Fruit fly (Drosophila melanogaster) whole organism, embryonic: ENCODE data around the gene RASSF8.
A peak's percentile ranks its signal among the peaks of the same experiment; 100 is the strongest.

Source experiments
- B-H1 ChIP-seq: fragments of 200-800 bp; sonication (Bioruptor generic); IDR thresholded peaks from 3 replicates; pipeline ENCODE4 v1.3.6; 2022; ENCODE audit warnings: missing biosample characterization, missing genetic modification characterization
- BtbVII ChIP-seq: fragments of 200-800 bp; sonication (Bioruptor generic); optimal IDR thresholded peaks from 3 replicates; lab custom pipeline; 2017; ENCODE audit warnings: missing biosample characterization, mild to moderate bottlenecking, missing genetic modification characterization
- Bteb2 ChIP-seq: fragments of 200-800 bp; sonication (Bioruptor generic); optimal IDR thresholded peaks from 2 replicates; lab custom pipeline; 2016; ENCODE audit warnings: missing biosample characterization, missing genetic modification characterization
- CG12071 ChIP-seq: fragments of 200-800 bp; sonication (Bioruptor generic); optimal IDR thresholded peaks from 3 replicates; lab custom pipeline; 2018; ENCODE audit warnings: missing biosample characterization, mild to moderate bottlenecking, missing genetic modification characterization
- CG12155 ChIP-seq: fragments of 200-800 bp; sonication (Bioruptor generic); optimal IDR thresholded peaks from 3 replicates; lab custom pipeline; 2016; ENCODE audit warnings: missing biosample characterization, missing genetic modification characterization
- CG12659 ChIP-seq: fragments of 200-800 bp; sonication (Bioruptor generic); optimal IDR thresholded peaks from 3 replicates; lab custom pipeline; 2017; ENCODE audit warnings: mild to moderate bottlenecking, missing biosample characterization, missing genetic modification reagents, missing genetic modification characterization
- CG13624 ChIP-seq: fragments of 200-800 bp; sonication (Bioruptor generic); optimal IDR thresholded peaks from 2 replicates; lab custom pipeline; 2016; ENCODE audit warnings: missing biosample characterization, missing genetic modification characterization
- CG14441 ChIP-seq: fragments of 200-800 bp; sonication (Bioruptor generic); IDR thresholded peaks from 2 replicates; pipeline ENCODE4 v1.3.6; 2022; ENCODE audit warnings: missing biosample characterization, missing genetic modification characterization
- CG15269 ChIP-seq: fragments of 200-800 bp; sonication (Bioruptor generic); optimal IDR thresholded peaks from 2 replicates; lab custom pipeline; 2018; ENCODE audit warnings: missing biosample characterization, mild to moderate bottlenecking, missing genetic modification characterization, moderate library complexity
- CG16815 ChIP-seq: fragments of 200-800 bp; sonication (Bioruptor generic); optimal IDR thresholded peaks from 3 replicates; lab custom pipeline; 2017; ENCODE audit warnings: missing biosample characterization, mild to moderate bottlenecking, missing genetic modification characterization
- CG17568 ChIP-seq: fragments of 200-800 bp; sonication (Bioruptor generic); optimal IDR thresholded peaks from 2 replicates; lab custom pipeline; 2018; ENCODE audit warnings: missing biosample characterization, mild to moderate bottlenecking, missing genetic modification characterization, moderate library complexity
- CG17912 ChIP-seq: fragments of 200-800 bp; sonication (Bioruptor generic); optimal IDR thresholded peaks from 2 replicates; lab custom pipeline; 2018; ENCODE audit warnings: missing biosample characterization, mild to moderate bottlenecking, missing genetic modification characterization
- CG18262 ChIP-seq: fragments of 200-800 bp; optimal IDR thresholded peaks from 3 replicates; lab custom pipeline; 2019; ENCODE audit warnings: missing biosample characterization, mild to moderate bottlenecking, missing genetic modification characterization, moderate library complexity
- CG2116 ChIP-seq: fragments of 200-800 bp; sonication (Bioruptor generic); optimal IDR thresholded peaks from 3 replicates; lab custom pipeline; 2018; ENCODE audit warnings: missing biosample characterization, mild to moderate bottlenecking, missing genetic modification characterization
- CG31224 ChIP-seq: fragments of 200-800 bp; sonication (Bioruptor generic); IDR thresholded peaks from 2 replicates; pipeline ENCODE4 v1.3.6; 2022; ENCODE audit warnings: missing biosample characterization, missing genetic modification characterization
- CG32767 ChIP-seq: fragments of 200-800 bp; sonication (Bioruptor generic); IDR thresholded peaks from 2 replicates; pipeline ENCODE4 v1.3.6; 2022; ENCODE audit warnings: missing biosample characterization, missing genetic modification characterization
- CG3838 ChIP-seq: fragments of 200-800 bp; sonication (Bioruptor generic); optimal IDR thresholded peaks from 3 replicates; lab custom pipeline; 2016; ENCODE audit warnings: missing biosample characterization, missing genetic modification characterization
- CG8290 ChIP-seq, 3 experiments: fragments of 200-800 bp; sonication (Bioruptor generic); optimal IDR thresholded peaks; 2 replicates each; lab custom pipeline; 2016 to 2019; ENCODE audit warnings: missing biosample characterization in 3 of 3, missing genetic modification characterization in 3 of 3, mild to moderate bottlenecking in 2 of 3, moderate library complexity in 1 of 3
- CG8765 ChIP-seq: fragments of 200-800 bp; sonication (Bioruptor generic); IDR thresholded peaks from 2 replicates; pipeline ENCODE4 v1.3.6; 2022; ENCODE audit warnings: missing biosample characterization, missing genetic modification characterization
- CG9932 ChIP-seq: fragments of 200-800 bp; sonication (Bioruptor generic); IDR thresholded peaks from 2 replicates; pipeline ENCODE4 v1.3.6; 2022; ENCODE audit warnings: missing biosample characterization, missing genetic modification characterization
- CHES-1-like ChIP-seq: fragments of 200-800 bp; sonication (Bioruptor generic); optimal IDR thresholded peaks from 2 replicates; lab custom pipeline; 2016; ENCODE audit warnings: missing biosample characterization, missing genetic modification characterization
- CkIIα-i1 ChIP-seq: fragments of 200-800 bp; sonication (Bioruptor generic); IDR thresholded peaks from 2 replicates; pipeline ENCODE4 v1.3.6; 2022; ENCODE audit warnings: missing biosample characterization, missing genetic modification characterization
- HLH3B ChIP-seq: fragments of 200-800 bp; sonication (Bioruptor generic); IDR thresholded peaks from 2 replicates; pipeline ENCODE4 v1.3.6; 2022; ENCODE audit warnings: missing biosample characterization, missing genetic modification characterization
- MESR4 ChIP-seq: fragments of 200-800 bp; sonication (Bioruptor generic); optimal IDR thresholded peaks from 2 replicates; lab custom pipeline; 2018; ENCODE audit warnings: missing biosample characterization, mild to moderate bottlenecking, missing genetic modification characterization, moderate library complexity
- MTF-1 ChIP-seq: fragments of 200-800 bp; sonication (Bioruptor generic); optimal IDR thresholded peaks from 2 replicates; lab custom pipeline; 2018; ENCODE audit warnings: missing biosample characterization, mild to moderate bottlenecking, missing genetic modification characterization, borderline replicate concordance
- Sin3A ChIP-seq: fragments of >200 bp; optimal IDR thresholded peaks from 2 replicates; lab custom pipeline; 2018
- Spps ChIP-seq: fragments of 200-800 bp; sonication (Bioruptor generic); optimal IDR thresholded peaks from 2 replicates; lab custom pipeline; 2018; ENCODE audit warnings: missing biosample characterization, mild to moderate bottlenecking, missing genetic modification characterization
- Stat92E ChIP-seq, 3 experiments: fragments of >200 bp in 2 of 3; fragments of 200-800 bp in 1 of 3; sonication (Bioruptor generic) in 1 of 3; optimal IDR thresholded peaks; 2 replicates each; lab custom pipeline; 2017 to 2019; ENCODE audit warnings: missing biosample characterization in 3 of 3, missing genetic modification characterization in 3 of 3, mild to moderate bottlenecking in 1 of 3, moderate library complexity in 1 of 3
- Trl ChIP-seq, 3 experiments: fragments of >200 bp in 2 of 3; fragments of 200-800 bp in 1 of 3; sonication (Bioruptor generic) in 1 of 3; optimal IDR thresholded peaks; 2 replicates in 1 of 3; 3 replicates in 2 of 3; lab custom pipeline; 2016 to 2017; ENCODE audit warnings: missing biosample characterization in 1 of 3, missing genetic modification characterization in 1 of 3
- ab ChIP-seq: fragments of 200-800 bp; sonication (Bioruptor generic); optimal IDR thresholded peaks from 2 replicates; lab custom pipeline; 2016; ENCODE audit warnings: missing biosample characterization, missing genetic modification characterization
- chm ChIP-seq: fragments of 200-800 bp; sonication (Bioruptor generic); IDR thresholded peaks from 2 replicates; pipeline ENCODE4 v1.3.6; 2022; ENCODE audit warnings: missing biosample characterization, missing genetic modification characterization
- chn ChIP-seq: fragments of 200-800 bp; sonication (Bioruptor generic); optimal IDR thresholded peaks from 2 replicates; lab custom pipeline; 2016; ENCODE audit warnings: missing biosample characterization, missing genetic modification characterization
- ems ChIP-seq: fragments of 200-800 bp; sonication (Bioruptor generic); optimal IDR thresholded peaks from 3 replicates; lab custom pipeline; 2016; ENCODE audit warnings: missing biosample characterization, missing genetic modification characterization
- exex ChIP-seq: fragments of 200-800 bp; sonication (Bioruptor generic); optimal IDR thresholded peaks from 4 replicates; lab custom pipeline; 2018; ENCODE audit warnings: missing biosample characterization, mild to moderate bottlenecking, missing genetic modification characterization, moderate library complexity
- fd102C ChIP-seq: fragments of 200-800 bp; sonication (Bioruptor generic); optimal IDR thresholded peaks from 2 replicates; lab custom pipeline; 2018; ENCODE audit warnings: missing biosample characterization, mild to moderate bottlenecking, missing genetic modification characterization, moderate library complexity
- gce ChIP-seq: fragments of 200-800 bp; sonication (Bioruptor generic); IDR thresholded peaks from 3 replicates; pipeline ENCODE4 v1.3.6; 2022; ENCODE audit warnings: missing biosample characterization, missing genetic modification characterization
- ind ChIP-seq: fragments of 200-800 bp; sonication (Bioruptor generic); optimal IDR thresholded peaks from 3 replicates; lab custom pipeline; 2016; ENCODE audit warnings: missing biosample characterization, missing genetic modification characterization
- lilli ChIP-seq: fragments of 200-800 bp; sonication (Bioruptor generic); optimal IDR thresholded peaks from 3 replicates; lab custom pipeline; 2016; ENCODE audit warnings: missing biosample characterization, missing genetic modification characterization
- onecut ChIP-seq: fragments of 200-800 bp; sonication (Bioruptor generic); IDR thresholded peaks from 2 replicates; pipeline ENCODE4 v1.3.6; 2022; ENCODE audit warnings: missing biosample characterization, missing genetic modification characterization
- org-1 ChIP-seq: fragments of 200-800 bp; sonication (Bioruptor generic); optimal IDR thresholded peaks from 2 replicates; lab custom pipeline; 2017; ENCODE audit warnings: missing biosample characterization, missing genetic modification characterization
- row ChIP-seq: fragments of 200-800 bp; sonication (Bioruptor generic); IDR thresholded peaks from 3 replicates; pipeline ENCODE4 v1.3.6; 2022; ENCODE audit warnings: missing biosample characterization, missing genetic modification characterization
- scrt ChIP-seq: fragments of 200-800 bp; sonication (Bioruptor generic); optimal IDR thresholded peaks from 2 replicates; lab custom pipeline; 2018; ENCODE audit warnings: missing biosample characterization, mild to moderate bottlenecking, missing genetic modification characterization, moderate library complexity
- seq ChIP-seq: fragments of 200-800 bp; sonication (Bioruptor generic); IDR thresholded peaks from 2 replicates; pipeline ENCODE4 v1.3.6; 2022; ENCODE audit warnings: missing biosample characterization, missing genetic modification characterization
- ssp ChIP-seq: fragments of 200-800 bp; sonication (Bioruptor generic); IDR thresholded peaks from 2 replicates; pipeline ENCODE4 v1.3.6; 2022; ENCODE audit warnings: missing biosample characterization, missing genetic modification characterization
- tin ChIP-seq: fragments of 200-800 bp; sonication (Bioruptor generic); optimal IDR thresholded peaks from 3 replicates; lab custom pipeline; 2016; ENCODE audit warnings: missing biosample characterization, missing genetic modification characterization
- tna ChIP-seq: fragments of 200-800 bp; sonication (Bioruptor generic); IDR thresholded peaks from 2 replicates; pipeline ENCODE4 v1.3.6; 2022; ENCODE audit warnings: missing biosample characterization, missing genetic modification characterization; ENCODE audit not compliant: partially characterized antibody
- twi ChIP-seq: fragments of 200-800 bp; optimal IDR thresholded peaks from 2 replicates; lab custom pipeline; 2019; ENCODE audit warnings: missing biosample characterization, mild to moderate bottlenecking, missing genetic modification characterization, moderate library complexity
- zfh2 ChIP-seq: fragments of 200-800 bp; sonication (Bioruptor generic); optimal IDR thresholded peaks from 2 replicates; lab custom pipeline; 2016; ENCODE audit warnings: missing biosample characterization, missing genetic modification characterization

Gene RASSF8

DNA sequence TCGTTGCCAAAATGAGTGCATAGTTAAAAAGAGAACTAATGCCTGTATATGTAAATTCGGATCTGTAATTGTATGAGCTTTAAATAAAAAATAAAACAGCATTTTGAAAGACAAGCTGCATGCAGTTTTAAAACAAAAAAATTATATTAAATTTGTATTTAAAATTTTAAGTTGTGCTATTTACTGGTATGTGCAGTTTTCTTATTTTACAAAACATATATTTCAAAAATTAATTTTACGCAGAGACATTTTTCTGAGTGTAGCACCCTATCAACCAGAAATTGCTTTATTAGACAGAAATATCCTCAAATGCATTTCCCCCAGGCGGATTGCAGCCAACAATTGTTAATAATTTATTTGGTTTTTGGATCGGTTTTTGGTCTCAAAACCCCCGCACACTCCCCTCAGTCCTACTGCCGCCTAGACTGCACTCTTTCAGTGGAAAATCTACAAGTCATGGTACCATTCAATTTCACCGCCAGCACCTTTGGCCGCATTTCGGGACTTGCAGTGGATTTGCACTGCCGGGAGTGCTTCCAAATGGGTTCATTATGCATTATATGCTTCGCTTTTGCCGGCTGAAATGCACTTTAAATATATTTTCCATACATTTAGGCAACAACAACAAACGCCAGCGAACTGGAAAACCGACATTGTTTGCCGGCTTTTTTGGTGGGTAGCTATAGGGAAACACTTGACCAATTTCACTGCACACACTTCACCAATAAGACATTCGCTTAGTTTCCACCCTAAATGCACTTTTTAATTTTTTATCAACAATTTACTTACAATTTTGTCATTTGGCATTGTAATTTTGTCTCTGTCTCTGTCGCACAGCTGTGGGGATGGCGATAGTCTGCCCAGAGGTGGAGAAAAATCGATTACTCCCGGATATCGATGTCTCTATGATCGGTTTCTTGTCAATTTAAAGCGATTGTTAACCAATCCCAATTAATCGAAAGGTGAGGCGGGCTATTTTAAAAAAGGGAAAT is 37.5 kb upstream of the RASSF8 start, which contains the start of gene Npl4 (continued):
- no peak for TF ChIP-seq lilli (GFP tag; lab: Kevin White, UChicago)
- no peak for TF ChIP-seq CG13624 (GFP tag; lab: Kevin White, UChicago)
- no peak for TF ChIP-seq ab (GFP tag; lab: Kevin White, UChicago)
- no peak for TF ChIP-seq tin (GFP tag; lab: Kevin White, UChicago)
- TF ChIP-seq Bteb2 (GFP tag; lab: Kevin White, UChicago): no peak
- TF ChIP-seq CG2116: peak; percentile 73
- no peak for TF ChIP-seq ssp (GFP tag; lab: Robert Waterston, UW)
- TF ChIP-seq row (GFP tag; lab: Robert Waterston, UW): no peak
- peak; percentile 35; the same call in 1 of the 2 replicates for TF ChIP-seq HLH3B (GFP tag; lab: Robert Waterston, UW)
- 0 out of 2 replicates have a peak, but pooled peaks have one; percentile 18 for TF ChIP-seq onecut (GFP tag; lab: Robert Waterston, UW)
- no peak for TF ChIP-seq CG8765 (GFP tag; lab: Robert Waterston, UW)
- no peak for TF ChIP-seq zfh2 (GFP tag; lab: Kevin White, UChicago)
- TF ChIP-seq twi (tag; lab: Kevin White, UChicago): no peak
- peak; percentile 53 for TF ChIP-seq MESR4 (GFP tag; lab: Kevin White, UChicago)
- no peak for TF ChIP-seq CG8290 (GFP tag; optimal IDR thresholded peaks at IDR 0.05; lab: Kevin White, UChicago)
- TF ChIP-seq CG8290 (tag; optimal IDR thresholded peaks at IDR 0.05; lab: Kevin White, UChicago): no peak
- no peak for TF ChIP-seq chm (GFP tag; lab: Robert Waterston, UW)
- no peak for TF ChIP-seq scrt (GFP tag; lab: Kevin White, UChicago)
- TF ChIP-seq CG17568: no peak
- TF ChIP-seq exex: peak; percentile 33
- TF ChIP-seq Sin3A (lab: Kevin White, UChicago): peak; percentile 62
- no peak for TF ChIP-seq org-1 (GFP tag; lab: Kevin White, UChicago)
- no peak for TF ChIP-seq CG3838 (GFP tag; lab: Kevin White, UChicago)
- TF ChIP-seq CG12659 (GFP tag; lab: Kevin White, UChicago): peak; percentile 12
- no peak for TF ChIP-seq CG14441 (GFP tag; lab: Robert Waterston, UW)
- TF ChIP-seq ind (GFP tag; lab: Kevin White, UChicago): no peak
- no peak for TF ChIP-seq CG17912 (GFP tag; lab: Kevin White, UChicago)
- no peak for TF ChIP-seq CG9932 (GFP tag; lab: Robert Waterston, UW)
- no peak for TF ChIP-seq CG32767
- TF ChIP-seq MTF-1 (GFP tag; lab: Kevin White, UChicago): no peak
- TF ChIP-seq CG15269 (tag; lab: Kevin White, UChicago): no peak
- TF ChIP-seq gce (GFP tag; lab: Robert Waterston, UW): peak; percentile 43; the same call in 1 of the 3 replicates
- TF ChIP-seq tna: peak; percentile 99
- TF ChIP-seq fd102C (GFP tag; lab: Kevin White, UChicago): no peak
- TF ChIP-seq B-H1: peak; percentile 28; the same call in 1 of the 3 replicates
- no peak for TF ChIP-seq chn (GFP tag; lab: Kevin White, UChicago)
- no peak for TF ChIP-seq CG31224 (GFP tag; lab: Robert Waterston, UW)
- no peak for TF ChIP-seq seq (GFP tag; lab: Robert Waterston, UW)
- TF ChIP-seq CG16815 (GFP tag; lab: Kevin White, UChicago): peak; percentile 6
- no peak for TF ChIP-seq CHES-1-like (GFP tag; lab: Kevin White, UChicago)
- peak in 1 of 3 experiments; percentile 3 for TF ChIP-seq Stat92E (GFP tag; optimal IDR thresholded peaks at IDR 0.05; lab: Kevin White, UChicago)
- no peak for TF ChIP-seq Spps
- TF ChIP-seq ems (GFP tag; lab: Kevin White, UChicago): no peak
- TF ChIP-seq CG18262 (tag; lab: Kevin White, UChicago): no peak
- TF ChIP-seq CG12071 (GFP tag; lab: Kevin White, UChicago): no peak
- no peak for TF ChIP-seq CkIIα-i1
- TF ChIP-seq BtbVII (GFP tag; lab: Kevin White, UChicago): peak; percentile 23
- TF ChIP-seq Trl (optimal IDR thresholded peaks at IDR 0.05; lab: Kevin White, UChicago): no peak
- no peak for TF ChIP-seq Trl (GFP tag; optimal IDR thresholded peaks at IDR 0.05; lab: Kevin White, UChicago)
- no peak for TF ChIP-seq CG12155
